Worm (Caenorhabditis elegans) whole organism, L4 larva: ENCODE results near the gene flp-25.

Experiments used
- R02D3.7 ChIP-seq: fragments of 150-350 bp; sonication (generic microtip); optimal IDR thresholded peaks from 3 replicates; lab custom pipeline; 2014; ENCODE audit warnings: missing biosample characterization, missing genetic modification characterization
- ceh-28 ChIP-seq: fragments of 150-350 bp; optimal IDR thresholded peaks from 2 replicates; lab custom pipeline; 2014; ENCODE audit warnings: missing biosample characterization, missing genetic modification reagents, missing genetic modification characterization
- madf-9 ChIP-seq: fragments of 200-800 bp; sonication (Bioruptor generic); conservative IDR thresholded peaks from 2 replicates; pipeline ENCODE4 v1.3.6; 2022; ENCODE audit warnings: missing genetic modification reagents, missing genetic modification characterization, missing compliant biosample characterization
- nhr-28 ChIP-seq: fragments of 150-350 bp; optimal IDR thresholded peaks from 2 replicates; lab custom pipeline; 2014; ENCODE audit warnings: missing biosample characterization, missing genetic modification characterization

DNA sequence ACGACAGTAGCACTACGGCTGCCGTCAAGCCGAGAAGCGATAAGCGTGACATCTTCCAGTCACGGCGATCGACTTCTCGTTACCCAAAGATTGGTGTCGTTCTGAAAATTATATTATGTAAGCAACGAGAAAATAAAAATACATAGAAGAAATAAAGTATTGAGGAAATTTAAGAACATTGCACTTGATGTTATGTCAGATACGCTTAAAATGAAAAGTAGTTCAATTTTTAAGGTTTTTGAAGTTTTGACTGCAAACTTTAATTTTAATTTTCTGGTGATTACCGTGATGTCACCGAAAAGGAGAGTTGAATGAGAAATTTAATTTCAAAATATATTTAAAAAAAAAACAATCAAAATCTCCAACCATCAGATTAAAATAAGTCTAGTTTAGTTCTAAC is 17.0 kb upstream of the flp-25 start, which contains the start of gene emb-9:
- TF ChIP-seq ceh-28 = no peak
- TF ChIP-seq nhr-28 (tag; lab: Kevin White, UChicago) = no peak
- TF ChIP-seq R02D3.7 (tag; lab: Kevin White, UChicago) = no peak
- no peak for TF ChIP-seq madf-9 (GFP tag; lab: Robert Waterston, UW)
